Worm (Caenorhabditis elegans): Measurements from ENCODE around the gene Y38H8A.4.

ce11 chrIV:13450740-13451139 is 21.4 kb downstream of the Y38H8A.4 start:
- TF ChIP-seq aly-2 (tag; optimal IDR thresholded peaks at IDR 0.05): no peak
- TF ChIP-seq unc-62 (GFP tag; optimal IDR thresholded peaks at IDR 0.05): no peak
- no peak for TF ChIP-seq mdl-1 (tag; optimal IDR thresholded peaks at IDR 0.05)

Data from whole organism, L3 larva.